Fruit fly (Drosophila melanogaster) whole organism, embryonic: ENCODE measurements around the gene Pex7.

Experiments
- BtbVII ChIP-seq: fragments of 200-800 bp; sonication (Bioruptor generic); optimal IDR thresholded peaks from 3 replicates; lab custom pipeline; 2017; ENCODE audit warnings: missing biosample characterization, mild to moderate bottlenecking, missing genetic modification characterization
- CG1233 ChIP-seq: fragments of 200-800 bp; sonication (Bioruptor generic); optimal IDR thresholded peaks from 4 replicates; lab custom pipeline; 2018; ENCODE audit warnings: missing biosample characterization, mild to moderate bottlenecking, missing genetic modification characterization
- CG12769 ChIP-seq: fragments of 200-800 bp; sonication (Bioruptor generic); optimal IDR thresholded peaks from 2 replicates; lab custom pipeline; 2019; ENCODE audit warnings: missing biosample characterization, mild to moderate bottlenecking, missing genetic modification characterization, moderate library complexity
- CG30431 ChIP-seq: fragments of 200-800 bp; sonication (Bioruptor generic); optimal IDR thresholded peaks from 2 replicates; lab custom pipeline; 2017; ENCODE audit warnings: missing biosample characterization, missing genetic modification characterization
- CG3065 ChIP-seq: fragments of 200-800 bp; sonication (Bioruptor generic); optimal IDR thresholded peaks from 2 replicates; lab custom pipeline; 2016; ENCODE audit warnings: missing biosample characterization, missing genetic modification characterization
- CG4617 ChIP-seq: fragments of 200-800 bp; sonication (Bioruptor generic); optimal IDR thresholded peaks from 3 replicates; lab custom pipeline; 2016; ENCODE audit warnings: missing biosample characterization, missing genetic modification characterization, borderline replicate concordance
- CG6175 ChIP-seq: fragments of 200-800 bp; sonication (Bioruptor generic); IDR thresholded peaks from 3 replicates; pipeline ENCODE4 v1.3.6; 2022; ENCODE audit warnings: missing biosample characterization, missing genetic modification characterization
- CG8290 ChIP-seq, 3 experiments: fragments of 200-800 bp; sonication (Bioruptor generic); optimal IDR thresholded peaks; 2 replicates each; lab custom pipeline; 2016 to 2019; ENCODE audit warnings: missing biosample characterization in 3 of 3, missing genetic modification characterization in 3 of 3, mild to moderate bottlenecking in 2 of 3, moderate library complexity in 1 of 3
- CG8359 ChIP-seq: fragments of 200-800 bp; sonication (Bioruptor generic); optimal IDR thresholded peaks from 2 replicates; lab custom pipeline; 2017; ENCODE audit warnings: missing biosample characterization, mild to moderate bottlenecking, missing genetic modification characterization, borderline replicate concordance
- CoRest ChIP-seq: fragments of 200-800 bp; sonication (Bioruptor generic); optimal IDR thresholded peaks from 3 replicates; lab custom pipeline; 2018; ENCODE audit warnings: missing biosample characterization, mild to moderate bottlenecking, missing genetic modification characterization, moderate library complexity
- Dll ChIP-seq: fragments of 200-800 bp; sonication (Bioruptor generic); IDR thresholded peaks from 4 replicates; pipeline ENCODE4 v1.3.6; 2022; ENCODE audit warnings: missing biosample characterization, missing genetic modification characterization; ENCODE audit not compliant: partially characterized antibody
- Drgx ChIP-seq: fragments of 200-800 bp; sonication (Bioruptor generic); IDR thresholded peaks from 2 replicates; pipeline ENCODE4 v1.3.6; 2022; ENCODE audit warnings: missing biosample characterization, missing genetic modification characterization
- Ets65A ChIP-seq: fragments of 200-800 bp; sonication (Bioruptor generic); peaks from one replicate; lab custom pipeline; 2016; ENCODE audit warnings: missing biosample characterization, missing genetic modification characterization
- Gug ChIP-seq: fragments of 200-800 bp; sonication (Bioruptor generic); IDR thresholded peaks from 4 replicates; pipeline ENCODE4 v1.3.6; 2022; ENCODE audit warnings: missing biosample characterization, missing genetic modification characterization
- HLH3B ChIP-seq: fragments of 200-800 bp; sonication (Bioruptor generic); IDR thresholded peaks from 2 replicates; pipeline ENCODE4 v1.3.6; 2022; ENCODE audit warnings: missing biosample characterization, missing genetic modification characterization
- Hr78 ChIP-seq, 2 experiments: fragments of 200-800 bp in 1 of 2; fragments of >200 bp in 1 of 2; sonication (Bioruptor generic) in 1 of 2; optimal IDR thresholded peaks; 2 replicates each; lab custom pipeline; 2017 to 2019; ENCODE audit warnings: missing biosample characterization in 2 of 2, missing genetic modification characterization in 2 of 2, mild to moderate bottlenecking in 1 of 2, moderate library complexity in 1 of 2
- Med ChIP-seq: fragments of 200-800 bp; sonication (Bioruptor generic); peaks from one replicate; lab custom pipeline; 2016; ENCODE audit warnings: missing biosample characterization, missing genetic modification characterization, mild to moderate bottlenecking, inconsistent platforms, moderate library complexity
- Meics ChIP-seq: fragments of 200-800 bp; sonication (Bioruptor generic); optimal IDR thresholded peaks from 2 replicates; lab custom pipeline; 2017; ENCODE audit warnings: missing biosample characterization, mild to moderate bottlenecking, missing genetic modification characterization
- NC2α ChIP-seq: fragments of 200-800 bp; sonication (Bioruptor generic); optimal IDR thresholded peaks from 2 replicates; lab custom pipeline; 2016; ENCODE audit warnings: missing biosample characterization, missing genetic modification characterization
- NFAT ChIP-seq: fragments of 200-800 bp; sonication (Bioruptor generic); IDR thresholded peaks from 2 replicates; pipeline ENCODE4 v1.3.6; 2022; ENCODE audit warnings: missing biosample characterization, missing genetic modification characterization
- Ptx1 ChIP-seq: fragments of 200-800 bp; sonication (Bioruptor generic); IDR thresholded peaks from 2 replicates; pipeline ENCODE4 v1.3.6; 2022; ENCODE audit warnings: missing biosample characterization, missing genetic modification characterization
- Sry-δ ChIP-seq: fragments of 200-800 bp; sonication (Bioruptor generic); optimal IDR thresholded peaks from 2 replicates; lab custom pipeline; 2016; ENCODE audit warnings: missing biosample characterization, missing genetic modification characterization
- chinmo ChIP-seq: fragments of 200-800 bp; sonication (Bioruptor generic); IDR thresholded peaks from 4 replicates; pipeline ENCODE4 v1.3.6; 2022; ENCODE audit warnings: missing biosample characterization, missing genetic modification characterization; ENCODE audit not compliant: partially characterized antibody
- ci ChIP-seq: fragments of 200-800 bp; sonication (Bioruptor generic); IDR thresholded peaks from 3 replicates; pipeline ENCODE4 v1.3.6; 2022; ENCODE audit warnings: missing biosample characterization, missing genetic modification characterization
- crol ChIP-seq: fragments of 200-800 bp; sonication (Bioruptor generic); IDR thresholded peaks from 2 replicates; pipeline ENCODE4 v1.3.6; 2022; ENCODE audit warnings: missing biosample characterization, missing genetic modification characterization
- cwo ChIP-seq: fragments of 200-800 bp; sonication (Bioruptor generic); optimal IDR thresholded peaks from 3 replicates; lab custom pipeline; 2017; ENCODE audit warnings: missing biosample characterization, missing genetic modification characterization, mild to moderate bottlenecking, moderate library complexity, missing genetic modification reagents
- esg ChIP-seq: fragments of 200-800 bp; sonication (Bioruptor generic); conservative IDR thresholded peaks from 2 replicates; pipeline ENCODE4 v1.3.6; 2022; ENCODE audit warnings: missing biosample characterization, missing genetic modification characterization
- fru ChIP-seq: fragments of >200 bp; optimal IDR thresholded peaks from 2 replicates; lab custom pipeline; 2017
- ftz-f1 ChIP-seq: fragments of 200-800 bp; sonication (Bioruptor generic); optimal IDR thresholded peaks from 2 replicates; lab custom pipeline; 2016; ENCODE audit warnings: missing biosample characterization, missing genetic modification characterization
- gsb ChIP-seq: fragments of 200-800 bp; sonication (Bioruptor generic); IDR thresholded peaks from 2 replicates; pipeline ENCODE4 v1.3.6; 2022; ENCODE audit warnings: missing biosample characterization, missing genetic modification characterization
- h ChIP-seq: fragments of >200 bp; optimal IDR thresholded peaks from 2 replicates; lab custom pipeline; 2017
- hth ChIP-seq: fragments of >200 bp; optimal IDR thresholded peaks from 2 replicates; lab custom pipeline; 2017; ENCODE audit warnings: inconsistent platforms
- kni ChIP-seq: fragments of 200-800 bp; sonication (Bioruptor generic); optimal IDR thresholded peaks from 3 replicates; lab custom pipeline; 2017; ENCODE audit warnings: mild to moderate bottlenecking, missing biosample characterization, missing genetic modification reagents, missing genetic modification characterization
- lbe ChIP-seq: fragments of 200-800 bp; sonication (Bioruptor generic); optimal IDR thresholded peaks from 2 replicates; lab custom pipeline; 2016; ENCODE audit warnings: missing biosample characterization, mild to moderate bottlenecking, missing genetic modification characterization
- lola ChIP-seq, 3 experiments: fragments of >200 bp in 2 of 3; fragments of 200-800 bp in 1 of 3; sonication (Bioruptor generic) in 1 of 3; optimal IDR thresholded peaks; 2 replicates each; lab custom pipeline; 2017 to 2019; ENCODE audit warnings: missing biosample characterization in 3 of 3, missing genetic modification characterization in 3 of 3, mild to moderate bottlenecking in 1 of 3, moderate library complexity in 1 of 3
- nom ChIP-seq: fragments of 200-800 bp; sonication (Bioruptor generic); optimal IDR thresholded peaks from 2 replicates; lab custom pipeline; 2017; ENCODE audit warnings: missing biosample characterization, missing genetic modification characterization, mild to moderate bottlenecking, moderate library complexity, missing genetic modification reagents
- otp ChIP-seq: fragments of 200-800 bp; sonication (Bioruptor generic); IDR thresholded peaks from 3 replicates; pipeline ENCODE4, ENCODE4 v1.3.6; 2022; ENCODE audit warnings: missing biosample characterization, missing genetic modification characterization
- peb ChIP-seq: fragments of 200-800 bp; sonication (Bioruptor generic); IDR thresholded peaks from 2 replicates; pipeline ENCODE4 v1.3.6; 2022; ENCODE audit warnings: missing biosample characterization, missing genetic modification characterization
- sd ChIP-seq: fragments of 200-800 bp; sonication (Bioruptor generic); optimal IDR thresholded peaks from 3 replicates; lab custom pipeline; 2018; ENCODE audit warnings: missing biosample characterization, mild to moderate bottlenecking, missing genetic modification characterization, moderate library complexity
- sqz ChIP-seq: fragments of 200-800 bp; sonication (Bioruptor generic); optimal IDR thresholded peaks from 3 replicates; lab custom pipeline; 2018; ENCODE audit warnings: missing biosample characterization, mild to moderate bottlenecking, missing genetic modification characterization
- ssp ChIP-seq: fragments of 200-800 bp; sonication (Bioruptor generic); IDR thresholded peaks from 2 replicates; pipeline ENCODE4 v1.3.6; 2022; ENCODE audit warnings: missing biosample characterization, missing genetic modification characterization
- stc ChIP-seq: fragments of 200-800 bp; sonication (Bioruptor generic); IDR thresholded peaks from 2 replicates; pipeline ENCODE4 v1.3.6; 2022; ENCODE audit warnings: missing biosample characterization, missing genetic modification characterization
- tx ChIP-seq: fragments of 200-800 bp; sonication (Bioruptor generic); optimal IDR thresholded peaks from 2 replicates; lab custom pipeline; 2016; ENCODE audit warnings: missing biosample characterization, missing genetic modification characterization
- wdn ChIP-seq: fragments of 200-800 bp; sonication (Bioruptor generic); IDR thresholded peaks from 2 replicates; pipeline ENCODE4 v1.3.6; 2022; ENCODE audit warnings: missing biosample characterization, missing genetic modification characterization
- yki ChIP-seq: fragments of >200 bp; optimal IDR thresholded peaks from 3 replicates; lab custom pipeline; 2018
- zfh2 ChIP-seq: fragments of 200-800 bp; sonication (Bioruptor generic); optimal IDR thresholded peaks from 2 replicates; lab custom pipeline; 2016; ENCODE audit warnings: missing biosample characterization, missing genetic modification characterization

Gene Pex7

dm6 chr3L:8677774-8678173, 30.8 kb downstream of the Pex7 start (continued):
- TF ChIP-seq lola (GFP tag; optimal IDR thresholded peaks at IDR 0.05; lab: Kevin White, UChicago) (no peak), Gug (GFP tag; lab: Robert Waterston, UW) (no peak), CoRest (tag; lab: Kevin White, UChicago) (no peak), CG30431 (GFP tag; lab: Kevin White, UChicago) (no peak), HLH3B (GFP tag; lab: Robert Waterston, UW) (no peak), Med (GFP tag; lab: Kevin White, UChicago) (peak; percentile 32), Ets65A (GFP tag; lab: Kevin White, UChicago) (peak; percentile 77), hth (no peak), CG4617 (GFP tag; lab: Kevin White, UChicago) (no peak), peb (GFP tag; lab: Robert Waterston, UW) (no peak), Dll (GFP tag; lab: Robert Waterston, UW) (no peak), lbe (no peak), Drgx (GFP tag; lab: Robert Waterston, UW) (no peak), esg (GFP tag; lab: Robert Waterston, UW) (no peak), CG8359 (GFP tag; lab: Kevin White, UChicago) (no peak)

DNA sequence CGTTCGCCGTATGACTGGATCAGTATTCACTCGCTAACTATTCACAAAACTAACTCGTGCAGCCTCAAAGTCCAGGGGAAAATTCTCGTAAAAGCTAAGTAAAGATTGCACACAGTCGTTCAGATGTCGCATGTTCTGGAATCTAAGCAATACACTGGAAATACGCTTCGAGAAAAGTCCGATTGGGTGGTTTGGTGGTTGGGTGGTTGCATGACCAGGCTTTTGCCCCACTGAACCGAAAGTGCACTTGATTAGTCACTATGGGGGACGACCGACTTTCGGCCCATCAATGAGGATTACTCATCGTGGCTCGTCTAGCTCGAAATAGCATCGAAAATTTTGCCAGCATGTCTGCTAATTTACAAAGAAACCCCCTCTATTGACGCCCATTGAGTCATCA, 33.4 kb downstream of the Pex7 start:
- TF ChIP-seq chinmo (GFP tag; lab: Robert Waterston, UW) = 0 out of 4 replicates have a peak, but pooled peaks have one; percentile 35
- no peak for TF ChIP-seq CG3065 (GFP tag; lab: Kevin White, UChicago)
- TF ChIP-seq Med (GFP tag; lab: Kevin White, UChicago) = peak; percentile 54

- TF ChIP-seq ci (GFP tag; lab: Robert Waterston, UW) (no peak), hth (no peak), CG6175 (peak; percentile 39; the same call in 1 of the 3 replicates), zfh2 (no peak), gsb (GFP tag; lab: Robert Waterston, UW) (no peak), wdn (GFP tag; lab: Robert Waterston, UW) (no peak), BtbVII (GFP tag; lab: Kevin White, UChicago) (no peak), fru (no peak), NFAT (GFP tag; lab: Robert Waterston, UW) (0 out of 2 replicates have a peak, but pooled peaks have one; percentile 27), Drgx (GFP tag; lab: Robert Waterston, UW) (no peak), chinmo (GFP tag; lab: Robert Waterston, UW) (0 out of 4 replicates have a peak, but pooled peaks have one; percentile 8), Med (GFP tag; lab: Kevin White, UChicago) (peak; percentile 9), crol (no peak), cwo (GFP tag; lab: Kevin White, UChicago) (peak; percentile 49), CG1233 (no peak), tx (GFP tag; lab: Kevin White, UChicago) (no peak), yki (no peak), h (lab: Kevin White, UChicago) (no peak), otp (GFP tag; lab: Robert Waterston, UW) (no peak), sd (peak; percentile 71), Sry-δ (GFP tag; lab: Kevin White, UChicago) (no peak), nom (GFP tag; lab: Kevin White, UChicago) (peak; percentile 2), NC2α (GFP tag; lab: Kevin White, UChicago) (no peak)
These were observed 34.3 kb downstream of the Pex7 start for dm6 chr3L:8681271-8681670.

DNA sequence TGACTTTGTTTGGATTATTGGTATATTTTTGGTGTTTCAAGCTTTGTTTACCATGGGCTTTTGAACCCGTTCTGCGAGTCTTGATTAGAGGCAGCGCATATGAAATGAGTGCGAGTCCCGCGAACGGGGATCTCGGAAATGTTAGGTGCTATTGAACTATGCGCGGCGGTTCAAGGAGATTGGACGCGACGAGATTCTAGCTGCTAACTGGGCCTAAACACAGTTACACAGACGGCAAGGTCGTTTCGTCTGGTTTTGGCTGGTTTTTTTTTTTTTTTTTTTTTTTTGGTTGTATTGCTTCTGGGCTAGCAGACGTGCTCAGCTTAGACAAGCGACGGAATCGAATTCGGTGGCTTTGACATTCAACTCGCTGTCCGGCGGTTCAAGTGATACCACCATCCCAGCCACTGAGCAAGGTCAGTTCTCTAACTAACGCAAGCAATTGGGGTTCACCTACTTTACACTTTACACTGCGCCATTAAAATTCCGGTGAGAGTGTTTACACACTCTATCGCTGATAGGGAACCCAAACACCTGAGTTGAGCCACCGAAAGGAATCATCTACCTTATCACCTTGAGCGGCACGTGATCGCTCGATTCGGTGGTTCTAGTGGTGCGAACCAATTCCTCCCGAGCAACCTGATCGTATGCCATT, 35.1 kb downstream of the Pex7 start:
- TF ChIP-seq ftz-f1 (peak; percentile 82), ssp (GFP tag; lab: Robert Waterston, UW) (0 out of 2 replicates have a peak, but pooled peaks have one; percentile 3), cwo (GFP tag; lab: Kevin White, UChicago) (peak; percentile 49), sd (peak; percentile 64), CG8290 (GFP tag; optimal IDR thresholded peaks at IDR 0.05; lab: Kevin White, UChicago) (no peak), CG8290 (tag; optimal IDR thresholded peaks at IDR 0.05; lab: Kevin White, UChicago) (peak in 1 of 2 experiments; percentile 48), CG12769 (tag; lab: Kevin White, UChicago) (peak; percentile 11), stc (GFP tag; lab: Robert Waterston, UW) (no peak), sqz (GFP tag; lab: Kevin White, UChicago) (peak; percentile 14), Ptx1 (GFP tag; lab: Robert Waterston, UW) (no peak), kni (peak; percentile 2), Meics (GFP tag; lab: Kevin White, UChicago) (no peak), Hr78 (GFP tag; optimal IDR thresholded peaks at IDR 0.05; lab: Kevin White, UChicago) (peak in 1 of 2 experiments; percentile 6)
